Fruit fly (Drosophila melanogaster): ENCODE data around the gene CG4860.

DNA sequence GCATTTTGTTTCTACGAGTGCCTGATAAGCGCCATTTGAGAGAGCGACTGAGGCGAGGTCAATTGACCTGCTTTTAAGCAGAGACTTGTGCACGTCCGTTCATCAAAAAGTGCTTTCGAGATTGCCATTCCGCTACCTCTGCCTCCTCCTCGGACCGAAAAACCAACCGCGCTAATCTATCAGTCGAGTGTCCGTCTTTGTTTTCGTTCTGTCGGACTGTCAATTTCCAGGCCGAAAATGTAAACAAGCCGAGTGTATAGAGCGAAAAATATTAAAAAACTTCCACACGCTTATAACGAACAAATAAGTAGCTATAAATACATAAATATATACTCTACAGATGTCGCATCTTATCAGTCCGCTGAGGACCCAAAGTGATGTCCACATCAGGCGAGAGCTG, 37.7 kb upstream of the CG4860 start:
- no peak for TF ChIP-seq kay (GFP tag; ENCODE audit: borderline replicate concordance)
- TF ChIP-seq cnc (optimal IDR thresholded peaks at IDR 0.05) = no peak
- TF ChIP-seq Crg-1 (GFP tag; optimal IDR thresholded peaks at IDR 0.05) = no peak
- no peak for TF ChIP-seq Hr96 (GFP tag; optimal IDR thresholded peaks at IDR 0.05)
- no peak for TF ChIP-seq CG7101 (tag; optimal IDR thresholded peaks at IDR 0.05)
- no peak for TF ChIP-seq CG33017 (tag; optimal IDR thresholded peaks at IDR 0.05)
- no peak for TF ChIP-seq CG7045 (GFP tag; optimal IDR thresholded peaks at IDR 0.05)
- no peak for TF ChIP-seq CG14711 (tag; optimal IDR thresholded peaks at IDR 0.05)
- TF ChIP-seq CG12768 (GFP tag; optimal IDR thresholded peaks at IDR 0.05) = no peak
- TF ChIP-seq pad (GFP tag; optimal IDR thresholded peaks at IDR 0.05) = no peak

Data from whole organism, adult.